Fruit fly (Drosophila melanogaster) whole organism, adult: Measurements from ENCODE around the gene CG14053.
A peak's percentile ranks its signal among the peaks of the same experiment; 100 is the strongest.

Experiments used
- CG12768 ChIP-seq: fragments of 200-800 bp; sonication (Bioruptor generic); optimal IDR thresholded peaks from 2 replicates; lab custom pipeline; 2017; ENCODE audit warnings: missing biosample characterization, missing genetic modification characterization, mild to moderate bottlenecking, moderate library complexity, missing genetic modification reagents
- CG14711 ChIP-seq: fragments of 200-800 bp; sonication (Bioruptor generic); optimal IDR thresholded peaks from 2 replicates; lab custom pipeline; 2018; ENCODE audit warnings: missing biosample characterization, mild to moderate bottlenecking, missing genetic modification characterization, moderate library complexity
- CG33017 ChIP-seq: fragments of 200-800 bp; sonication (Bioruptor generic); optimal IDR thresholded peaks from 2 replicates; lab custom pipeline; 2018; ENCODE audit warnings: missing biosample characterization, mild to moderate bottlenecking, missing genetic modification characterization, moderate library complexity
- CG5204 ChIP-seq: fragments of 200-800 bp; sonication (Bioruptor generic); optimal IDR thresholded peaks from 2 replicates; lab custom pipeline; 2016; ENCODE audit warnings: missing biosample characterization, missing genetic modification characterization
- CG7045 ChIP-seq: fragments of 200-800 bp; sonication (Bioruptor generic); optimal IDR thresholded peaks from 2 replicates; lab custom pipeline; 2017; ENCODE audit warnings: missing biosample characterization, mild to moderate bottlenecking, missing genetic modification characterization
- CG7101 ChIP-seq: fragments of 200-800 bp; sonication (Bioruptor generic); optimal IDR thresholded peaks from 2 replicates; lab custom pipeline; 2018; ENCODE audit warnings: missing biosample characterization, mild to moderate bottlenecking, missing genetic modification characterization, moderate library complexity
- Crg-1 ChIP-seq: fragments of 200-800 bp; sonication (Bioruptor generic); optimal IDR thresholded peaks from 2 replicates; lab custom pipeline; 2016; ENCODE audit warnings: missing biosample characterization, missing genetic modification characterization
- Mnt ChIP-seq: fragments of 200-800 bp; sonication (Bioruptor generic); optimal IDR thresholded peaks from 2 replicates; lab custom pipeline; 2016; ENCODE audit warnings: missing biosample characterization, mild to moderate bottlenecking, missing genetic modification characterization
- cic ChIP-seq: fragments of 200-800 bp; sonication (Bioruptor generic); optimal IDR thresholded peaks from 2 replicates; lab custom pipeline; 2017; ENCODE audit warnings: missing biosample characterization, mild to moderate bottlenecking, missing genetic modification characterization, moderate library complexity
- kay ChIP-seq: fragments of 200-800 bp; sonication (Bioruptor generic); peaks from one replicate; lab custom pipeline; 2016; ENCODE audit warnings: missing biosample characterization, missing genetic modification characterization, borderline replicate concordance
- ovo ChIP-seq: fragments of 200-800 bp; sonication (Bioruptor generic); optimal IDR thresholded peaks from 2 replicates; lab custom pipeline; 2016; ENCODE audit warnings: missing biosample characterization, missing genetic modification characterization
- pad ChIP-seq: fragments of 200-800 bp; sonication (Bioruptor generic); optimal IDR thresholded peaks from 3 replicates; lab custom pipeline; 2017; ENCODE audit warnings: missing biosample characterization, missing genetic modification characterization, mild to moderate bottlenecking, moderate library complexity, missing genetic modification reagents
- tj ChIP-seq: fragments of 200-800 bp; sonication (Bioruptor generic); optimal IDR thresholded peaks from 3 replicates; lab custom pipeline; 2017; ENCODE audit warnings: missing biosample characterization, mild to moderate bottlenecking, missing genetic modification characterization, moderate library complexity
- toe ChIP-seq: fragments of 200-800 bp; sonication (Bioruptor generic); optimal IDR thresholded peaks from 2 replicates; lab custom pipeline; 2016; ENCODE audit warnings: missing biosample characterization, missing genetic modification characterization

DNA sequence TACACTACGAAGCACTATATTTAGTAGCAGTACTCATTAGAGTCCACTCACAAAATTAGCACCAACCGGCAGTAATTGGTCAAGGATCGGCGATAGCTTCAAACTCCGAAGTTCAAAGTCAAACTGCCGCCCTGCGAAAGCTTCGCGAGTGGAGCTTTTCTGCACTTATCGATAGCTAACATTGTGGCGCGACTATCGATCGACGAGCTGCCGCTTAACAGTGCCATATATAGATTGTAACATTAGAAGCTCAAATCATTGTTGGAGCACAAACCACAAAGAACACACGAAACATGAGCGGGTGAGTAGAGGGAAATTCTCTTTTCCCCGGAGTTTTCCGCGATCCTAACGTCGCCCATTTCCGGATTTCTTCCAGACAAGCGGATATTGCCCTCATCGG is 48.6 kb downstream of the CG14053 start, which contains the start of gene Pgd:
- no peak for TF ChIP-seq tj (GFP tag; lab: Kevin White, UChicago)
- TF ChIP-seq Mnt, result no peak
- TF ChIP-seq ovo (GFP tag; lab: Kevin White, UChicago), result peak; percentile 24
- no peak for TF ChIP-seq CG33017
- no peak for TF ChIP-seq CG5204 (GFP tag; lab: Kevin White, UChicago)
- no peak for TF ChIP-seq toe (GFP tag; lab: Kevin White, UChicago)
- no peak for TF ChIP-seq CG7045
- peak; percentile 75 for TF ChIP-seq CG12768 (GFP tag; lab: Kevin White, UChicago)
- TF ChIP-seq cic (GFP tag; lab: Kevin White, UChicago), result peak; percentile 16
- TF ChIP-seq pad, result no peak
- peak; percentile 4 for TF ChIP-seq Crg-1 (GFP tag; lab: Kevin White, UChicago)
- peak; percentile 49 for TF ChIP-seq CG14711 (tag; lab: Kevin White, UChicago)
- peak; percentile 21 for TF ChIP-seq kay (GFP tag; lab: Kevin White, UChicago)
- TF ChIP-seq CG7101 (tag; lab: Kevin White, UChicago), result no peak
